Worm (Caenorhabditis elegans): ENCODE data around the gene K09E9.7.

Gene K09E9.7

DNA sequence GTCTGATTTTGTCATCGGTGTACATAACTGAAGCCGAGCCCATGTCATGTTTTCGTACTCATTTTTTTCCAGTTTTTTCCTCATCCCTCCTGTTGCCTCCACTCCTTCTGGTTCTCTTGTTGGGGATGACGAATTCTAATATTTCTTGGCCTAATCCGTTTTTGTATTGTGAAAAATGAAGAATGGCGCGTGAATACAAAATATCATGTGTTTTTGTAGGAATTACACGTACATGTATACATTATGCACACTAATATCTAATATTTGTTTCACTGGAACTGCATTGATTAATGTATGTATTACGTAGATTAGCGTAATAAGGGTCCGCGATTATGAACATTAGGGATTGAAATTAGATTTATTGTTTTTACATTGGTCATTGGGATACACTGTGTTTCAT is 14.9 kb downstream of the K09E9.7 start:
- TF ChIP-seq ceh-48 (tag; optimal IDR thresholded peaks at IDR 0.05): no peak
- TF ChIP-seq sox-4 (tag; optimal IDR thresholded peaks at IDR 0.05): no peak
- no peak for TF ChIP-seq hlh-8 (tag; optimal IDR thresholded peaks at IDR 0.05)
- no peak for TF ChIP-seq ceh-2 (tag; optimal IDR thresholded peaks at IDR 0.05)
- TF ChIP-seq T23F11.4 (GFP tag; optimal IDR thresholded peaks at IDR 0.05): no peak
- no peak for TF ChIP-seq ceh-45 (GFP tag; IDR thresholded peaks at IDR 0.05)
- no peak for TF ChIP-seq zip-5 (tag; optimal IDR thresholded peaks at IDR 0.05)
- no peak for TF ChIP-seq unc-86 (tag; optimal IDR thresholded peaks at IDR 0.05)
- TF ChIP-seq Y22D7AL.16 (tag; optimal IDR thresholded peaks at IDR 0.05): no peak
- TF ChIP-seq nhr-11 (tag; optimal IDR thresholded peaks at IDR 0.05): no peak

DNA sequence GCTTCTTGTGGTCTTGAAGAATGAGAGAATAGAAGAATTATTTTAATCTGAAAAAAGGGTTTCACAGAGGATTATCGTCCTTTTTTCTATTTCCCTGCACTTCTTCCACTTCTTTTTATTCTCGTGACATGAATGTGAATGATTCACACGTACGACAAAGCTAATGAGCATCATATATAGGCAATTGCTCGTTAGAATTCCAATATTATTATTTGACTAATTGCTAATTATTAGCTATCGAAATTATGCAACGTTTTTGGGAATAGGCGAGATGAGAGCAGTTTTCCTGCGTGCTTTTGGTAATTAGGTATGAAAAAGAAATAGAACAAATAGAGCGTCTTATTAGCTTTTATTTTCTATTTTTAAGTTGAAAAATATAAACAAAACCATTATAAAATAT is 17.1 kb downstream of the K09E9.7 start:
- no peak for TF ChIP-seq sox-2 (GFP tag; IDR thresholded peaks at IDR 0.05)
- TF ChIP-seq unc-42 (tag; optimal IDR thresholded peaks at IDR 0.05): no peak
- TF ChIP-seq elt-2 (tag; optimal IDR thresholded peaks at IDR 0.05): no peak
- TF ChIP-seq ceh-30 (tag; optimal IDR thresholded peaks at IDR 0.05): no peak
- TF ChIP-seq pax-1 (tag; optimal IDR thresholded peaks at IDR 0.05): no peak
- no peak for TF ChIP-seq C08G9.2 (tag; optimal IDR thresholded peaks at IDR 0.05)
- no peak for TF ChIP-seq pha-2 (tag; optimal IDR thresholded peaks at IDR 0.05)
- no peak for TF ChIP-seq C38D4.7 (GFP tag; optimal IDR thresholded peaks at IDR 0.05)
- no peak for TF ChIP-seq Y22D7AL.16 (tag; optimal IDR thresholded peaks at IDR 0.05)
- no peak for TF ChIP-seq lim-6 (tag; optimal IDR thresholded peaks at IDR 0.05)
- no peak for TF ChIP-seq dve-1 (tag; optimal IDR thresholded peaks at IDR 0.05)
- TF ChIP-seq che-1 (tag; optimal IDR thresholded peaks at IDR 0.05): no peak
- no peak for TF ChIP-seq ceh-45 (GFP tag; IDR thresholded peaks at IDR 0.05)
- no peak for TF ChIP-seq nfya-1 (tag; optimal IDR thresholded peaks at IDR 0.05)

ce11 chrX:15659561-15659960 is 18.9 kb downstream of the K09E9.7 start:
- no peak for TF ChIP-seq fkh-10 (GFP tag; optimal IDR thresholded peaks at IDR 0.05)
- no peak for TF ChIP-seq nhr-232 (tag; optimal IDR thresholded peaks at IDR 0.05)
- TF ChIP-seq syd-9 (tag; optimal IDR thresholded peaks at IDR 0.05): no peak
- no peak for TF ChIP-seq sox-2 (GFP tag; IDR thresholded peaks at IDR 0.05)
- TF ChIP-seq tbx-7 (tag; optimal IDR thresholded peaks at IDR 0.05): no peak
- TF ChIP-seq ceh-31 (tag; optimal IDR thresholded peaks at IDR 0.05): peak; percentile 20
- TF ChIP-seq T23F11.4 (GFP tag; optimal IDR thresholded peaks at IDR 0.05): no peak
- TF ChIP-seq elt-2 (tag; optimal IDR thresholded peaks at IDR 0.05): no peak
- TF ChIP-seq pax-1 (tag; optimal IDR thresholded peaks at IDR 0.05): no peak
- TF ChIP-seq ceh-22 (tag; optimal IDR thresholded peaks at IDR 0.05): no peak
- TF ChIP-seq nhr-11 (tag; optimal IDR thresholded peaks at IDR 0.05): no peak
- TF ChIP-seq unc-42 (tag; optimal IDR thresholded peaks at IDR 0.05): peak; percentile 50
- TF ChIP-seq nfya-1 (tag; optimal IDR thresholded peaks at IDR 0.05): peak; percentile 25
- no peak for TF ChIP-seq madf-2 (tag; optimal IDR thresholded peaks at IDR 0.05)
- no peak for TF ChIP-seq rnt-1 (tag; optimal IDR thresholded peaks at IDR 0.05)
- no peak for TF ChIP-seq ceh-18 (tag; optimal IDR thresholded peaks at IDR 0.05)
- no peak for TF ChIP-seq ahr-1 (tag; optimal IDR thresholded peaks at IDR 0.05)
- no peak for TF ChIP-seq ztf-16 (tag; optimal IDR thresholded peaks at IDR 0.05)
- no peak for TF ChIP-seq ceh-6 (GFP tag; optimal IDR thresholded peaks at IDR 0.05)
- TF ChIP-seq ceh-2 (tag; optimal IDR thresholded peaks at IDR 0.05): no peak
- no peak for TF ChIP-seq fax-1 (tag; optimal IDR thresholded peaks at IDR 0.05)

DNA sequence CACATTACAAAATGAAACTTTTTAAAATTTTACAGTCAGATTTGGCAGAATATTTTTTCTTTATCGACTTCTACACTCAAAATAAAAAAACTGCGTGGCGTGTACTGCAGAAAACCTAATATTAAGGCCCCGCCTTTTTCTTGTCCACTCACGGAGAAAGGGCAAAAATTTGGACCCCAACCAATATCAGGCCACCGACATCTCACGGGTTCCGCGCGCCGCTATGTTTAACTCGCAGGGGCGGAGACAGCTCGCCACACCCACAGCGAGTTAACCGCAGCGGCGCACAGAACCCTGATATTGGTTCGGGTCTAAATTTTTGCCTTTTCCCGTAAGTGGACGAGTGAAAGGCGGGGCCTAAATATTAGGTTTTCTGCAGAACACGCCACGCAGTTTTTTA is 23.0 kb downstream of the K09E9.7 start:
- no peak for TF ChIP-seq eyg-1 (tag; optimal IDR thresholded peaks at IDR 0.05)
- TF ChIP-seq che-1 (tag; optimal IDR thresholded peaks at IDR 0.05): no peak
- no peak for TF ChIP-seq F13H6.1 (tag; optimal IDR thresholded peaks at IDR 0.05)
- TF ChIP-seq C08G9.2 (tag; optimal IDR thresholded peaks at IDR 0.05): no peak
- TF ChIP-seq sox-2 (GFP tag; IDR thresholded peaks at IDR 0.05): no peak

All from whole organism, late embryonic.